Worm (Caenorhabditis elegans): Measurements from ENCODE around the gene uev-2.
A peak's percentile ranks its signal among the peaks of the same experiment; 100 is the strongest.

uev-2 gene

DNA sequence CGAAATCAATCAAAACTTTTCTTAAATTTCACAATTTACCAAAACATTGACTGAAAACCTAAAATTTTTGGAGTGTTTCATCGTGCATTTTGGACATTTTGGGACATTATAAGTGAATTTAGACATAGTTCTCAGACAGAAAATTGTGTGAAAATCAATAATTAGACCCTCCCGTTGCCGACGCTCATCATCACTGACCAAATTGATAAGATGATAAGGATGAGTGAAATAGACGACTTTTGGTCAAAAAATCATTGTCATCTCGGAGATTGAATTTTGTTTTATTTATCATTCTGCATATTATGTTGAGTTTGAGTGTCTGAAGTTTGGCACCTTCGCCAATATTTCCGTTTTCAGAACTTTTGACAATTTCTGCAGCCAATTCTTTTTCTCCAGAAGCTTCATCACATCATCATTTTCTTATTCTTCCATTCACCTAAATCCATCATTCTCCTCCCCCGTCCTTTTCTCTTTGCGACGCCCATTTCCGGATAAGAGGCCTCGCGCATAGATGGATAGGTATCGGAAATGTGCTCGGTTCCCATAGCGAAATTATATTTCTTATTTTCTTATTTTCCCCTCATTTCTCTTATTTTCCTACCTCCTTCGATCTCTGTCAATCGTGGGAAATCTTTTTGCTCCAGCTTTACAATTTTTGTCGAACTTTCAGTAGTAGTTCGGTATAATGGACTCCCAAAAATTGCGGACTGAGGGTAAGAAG, 28.8 kb downstream of the uev-2 start, which contains the start of gene bas-1:
TSS of gene bas-1 (plus strand) at position 671 of the 721 bp plus-strand sequence.
- TF ChIP-seq nhr-12 (tag; optimal IDR thresholded peaks at IDR 0.05) (no peak), snpc-4 (tag; optimal IDR thresholded peaks at IDR 0.05) (no peak)

ce11 chrIII:5614648-5615047, 31.7 kb downstream of the uev-2 start, which contains the start of gene basl-1:
Gene basl-1 (plus strand): TSS chrIII:5614948.
- TF ChIP-seq lsy-2 (tag; optimal IDR thresholded peaks at IDR 0.05) (no peak), nhr-76 (tag; optimal IDR thresholded peaks at IDR 0.05) (no peak), bed-3 (GFP tag; optimal IDR thresholded peaks at IDR 0.05) (no peak), ham-2 (GFP tag; optimal IDR thresholded peaks at IDR 0.05) (no peak), flh-1 (GFP tag; optimal IDR thresholded peaks at IDR 0.05) (no peak), blmp-1 (tag; optimal IDR thresholded peaks at IDR 0.05) (no peak), elt-3 (tag; optimal IDR thresholded peaks at IDR 0.05) (no peak), unc-62 (GFP tag; optimal IDR thresholded peaks at IDR 0.05) (no peak), snpc-4 (tag; optimal IDR thresholded peaks at IDR 0.05) (no peak), ceh-43 (GFP tag; optimal IDR thresholded peaks at IDR 0.05) (no peak), elt-1 (tag; optimal IDR thresholded peaks at IDR 0.05; ENCODE audit: borderline replicate concordance, insufficient read depth) (no peak), nhr-28 (tag; optimal IDR thresholded peaks at IDR 0.05) (no peak), hlh-1 (tag; optimal IDR thresholded peaks at IDR 0.05) (no peak), sptf-1 (tag; optimal IDR thresholded peaks at IDR 0.05) (no peak)

- no peak for TF ChIP-seq elt-1 (tag; optimal IDR thresholded peaks at IDR 0.05; ENCODE audit: borderline replicate concordance, insufficient read depth)
- TF ChIP-seq blmp-1 (tag; optimal IDR thresholded peaks at IDR 0.05) = no peak
- no peak for TF ChIP-seq unc-39 (tag; optimal IDR thresholded peaks at IDR 0.05)
- no peak for TF ChIP-seq elt-3 (tag; optimal IDR thresholded peaks at IDR 0.05)
- no peak for TF ChIP-seq nhr-237 (tag; optimal IDR thresholded peaks at IDR 0.05)
- TF ChIP-seq ztf-11 (tag; optimal IDR thresholded peaks at IDR 0.05) = no peak
- no peak for TF ChIP-seq unc-120 (tag; optimal IDR thresholded peaks at IDR 0.05; ENCODE audit: poor library complexity, severe bottlenecking)
- no peak for TF ChIP-seq lsy-2 (tag; optimal IDR thresholded peaks at IDR 0.05)
- TF ChIP-seq pha-4 (tag; optimal IDR thresholded peaks at IDR 0.05) = no peak
- no peak for TF ChIP-seq mab-5 (tag; optimal IDR thresholded peaks at IDR 0.05)
- no peak for TF ChIP-seq ceh-43 (GFP tag; optimal IDR thresholded peaks at IDR 0.05)
- no peak for TF ChIP-seq mls-2 (tag; optimal IDR thresholded peaks at IDR 0.05)
- TF ChIP-seq drap-1 (GFP tag; optimal IDR thresholded peaks at IDR 0.05) = no peak
- TF ChIP-seq zip-8 (tag; optimal IDR thresholded peaks at IDR 0.05) = no peak
- TF ChIP-seq sptf-1 (tag; optimal IDR thresholded peaks at IDR 0.05) = no peak
These were observed 32.8 kb downstream of the uev-2 start for ce11 chrIII:5615675-5616074.

DNA sequence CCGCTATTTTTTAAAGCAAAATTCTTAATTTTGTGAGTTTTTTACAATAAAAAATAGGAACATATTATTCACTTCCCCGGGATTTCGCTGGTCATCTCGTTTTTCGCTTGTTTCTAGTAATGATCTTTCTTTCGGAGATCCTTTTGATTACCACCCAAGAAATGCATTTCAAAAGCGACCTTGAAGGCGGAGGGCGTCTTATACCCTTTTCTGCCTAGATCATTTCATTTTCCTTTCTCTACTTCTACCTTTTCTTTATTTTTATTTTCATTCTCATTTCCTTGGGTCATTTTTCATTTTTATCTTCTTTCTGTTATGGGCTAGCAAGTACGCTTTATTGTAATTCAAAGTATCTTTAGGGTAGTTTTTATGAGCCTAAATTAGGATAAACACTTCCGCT, 37.3 kb downstream of the uev-2 start:
- TF ChIP-seq nhr-12 (tag; optimal IDR thresholded peaks at IDR 0.05) (no peak), mls-2 (tag; optimal IDR thresholded peaks at IDR 0.05) (no peak), nhr-76 (tag; optimal IDR thresholded peaks at IDR 0.05) (no peak), drap-1 (GFP tag; optimal IDR thresholded peaks at IDR 0.05) (no peak)

- TF ChIP-seq ces-1 (GFP tag; optimal IDR thresholded peaks at IDR 0.05) (peak; percentile 71), mls-2 (tag; optimal IDR thresholded peaks at IDR 0.05) (peak; percentile 62), unc-62 (GFP tag; optimal IDR thresholded peaks at IDR 0.05) (peak; percentile 61), pha-4 (tag; optimal IDR thresholded peaks at IDR 0.05) (peak; percentile 71), hlh-1 (tag; optimal IDR thresholded peaks at IDR 0.05) (peak; percentile 20), unc-120 (tag; optimal IDR thresholded peaks at IDR 0.05; ENCODE audit: poor library complexity, severe bottlenecking) (peak; percentile 61), blmp-1 (tag; optimal IDR thresholded peaks at IDR 0.05) (peak; percentile 21), nhr-12 (tag; optimal IDR thresholded peaks at IDR 0.05) (peak; percentile 18), drap-1 (GFP tag; optimal IDR thresholded peaks at IDR 0.05) (no peak), lsy-2 (tag; optimal IDR thresholded peaks at IDR 0.05) (peak; percentile 64), lin-13 (tag; optimal IDR thresholded peaks at IDR 0.05) (peak; percentile 26), elt-3 (tag; optimal IDR thresholded peaks at IDR 0.05) (no peak), bed-3 (GFP tag; optimal IDR thresholded peaks at IDR 0.05) (no peak), nhr-2 (tag; optimal IDR thresholded peaks at IDR 0.05) (peak; percentile 99)
These were observed 38.3 kb downstream of the uev-2 start for ce11 chrIII:5621236-5621635.

Measured in whole organism, mixed stage, embryonic.